Worm (Caenorhabditis elegans) whole organism, mixed stage, embryonic: ENCODE results near the gene W04G3.5.

Source experiments
- ces-1 ChIP-seq: fragments of 150-350 bp; optimal IDR thresholded peaks from 2 replicates; lab custom pipeline; 2014; ENCODE audit warnings: missing biosample characterization, missing genetic modification reagents, missing genetic modification characterization
- nhr-237 ChIP-seq: fragments of 150-350 bp; optimal IDR thresholded peaks from 2 replicates; lab custom pipeline; 2014; ENCODE audit warnings: missing biosample characterization, missing genetic modification characterization
- ztf-11 ChIP-seq: fragments of 150-350 bp; optimal IDR thresholded peaks from 2 replicates; lab custom pipeline; 2014; ENCODE audit warnings: missing biosample characterization, missing genetic modification characterization

- no peak for TF ChIP-seq ztf-11 (tag; lab: Kevin White, UChicago)
- no peak for TF ChIP-seq ces-1 (GFP tag; lab: Kevin White, UChicago)
- no peak for TF ChIP-seq nhr-237 (tag; lab: Kevin White, UChicago)
These were observed 52.1 kb downstream of the W04G3.5 start, which contains the start of gene alr-1 for ce11 chrX:11125520-11125919.
